Worm (Caenorhabditis elegans) whole organism, L4 larva: Measurements from ENCODE around the gene nhr-198.

Experiments
- F10B5.3 ChIP-seq: sonication (generic microtip); optimal IDR thresholded peaks from 2 replicates; lab custom pipeline; 2016; ENCODE audit warnings: mild to moderate bottlenecking, missing genetic modification characterization, missing compliant biosample characterization
- F49E8.2 ChIP-seq: sonication (generic microtip); optimal IDR thresholded peaks from 2 replicates; lab custom pipeline; 2016; ENCODE audit warnings: missing compliant biosample characterization, mild to moderate bottlenecking, missing genetic modification characterization, borderline replicate concordance
- R02D3.7 ChIP-seq: fragments of 150-350 bp; sonication (generic microtip); optimal IDR thresholded peaks from 3 replicates; lab custom pipeline; 2014; ENCODE audit warnings: missing biosample characterization, missing genetic modification characterization
- ZK546.5 ChIP-seq, 2 experiments: sonication (generic microtip); optimal IDR thresholded peaks; 2 replicates each; lab custom pipeline; 2017; ENCODE audit warnings: missing biosample characterization in 2 of 2, missing genetic modification characterization in 2 of 2
- ceh-82 ChIP-seq: sonication (generic microtip); optimal IDR thresholded peaks from 2 replicates; lab custom pipeline; 2017; ENCODE audit warnings: missing biosample characterization, missing genetic modification characterization
- lir-3 ChIP-seq: sonication (generic microtip); optimal IDR thresholded peaks from 2 replicates; lab custom pipeline; 2016; ENCODE audit warnings: mild to moderate bottlenecking, missing genetic modification characterization, missing compliant biosample characterization
- lsy-2 ChIP-seq, 2 experiments: fragments of 150-350 bp in 1 of 2; sonication (generic microtip) in 1 of 2; optimal IDR thresholded peaks; 2 replicates each; lab custom pipeline; 2014 to 2017; ENCODE audit warnings: missing biosample characterization in 2 of 2, missing genetic modification characterization in 2 of 2
- mdt-29 ChIP-seq: fragments of 200-800 bp; sonication (Bioruptor generic); IDR thresholded peaks from 2 replicates; pipeline ENCODE4 v1.3.6; 2022; ENCODE audit warnings: missing genetic modification reagents, missing genetic modification characterization, missing compliant biosample characterization
- nhr-76 ChIP-seq: fragments of 150-350 bp; optimal IDR thresholded peaks from 2 replicates; lab custom pipeline; 2014; ENCODE audit warnings: missing biosample characterization, missing genetic modification characterization
- pqm-1 ChIP-seq: sonication (generic microtip); optimal IDR thresholded peaks from 2 replicates; lab custom pipeline; 2017; ENCODE audit warnings: missing biosample characterization, missing genetic modification characterization
- skn-1 ChIP-seq: fragments of 150-350 bp; optimal IDR thresholded peaks from 2 replicates; lab custom pipeline; 2014; ENCODE audit warnings: missing biosample characterization, missing genetic modification characterization
- snpc-4 ChIP-seq: fragments of 150-350 bp; optimal IDR thresholded peaks from 2 replicates; lab custom pipeline; 2014; ENCODE audit warnings: missing biosample characterization, missing genetic modification characterization
- zag-1 ChIP-seq: fragments of 150-350 bp; optimal IDR thresholded peaks from 2 replicates; lab custom pipeline; 2014; ENCODE audit warnings: missing biosample characterization, missing genetic modification characterization
- zip-11 ChIP-seq: fragments of 200-800 bp; sonication (Bioruptor generic); IDR thresholded peaks from 2 replicates; pipeline ENCODE4 v1.3.6; 2022; ENCODE audit warnings: missing genetic modification characterization, missing compliant biosample characterization

ce11 chrV:15699799-15700198, 6.0 kb downstream of the nhr-198 start, which contains the start of gene nhr-199:
- no peak for TF ChIP-seq zip-11
- no peak for TF ChIP-seq skn-1 (tag; lab: Kevin White, UChicago)
- TF ChIP-seq lsy-2 (tag; optimal IDR thresholded peaks at IDR 0.05; lab: Kevin White, UChicago) = no peak
- no peak for TF ChIP-seq snpc-4
- no peak for TF ChIP-seq mdt-29 (GFP tag; lab: Robert Waterston, UW)
- TF ChIP-seq lir-3 = no peak
- TF ChIP-seq F49E8.2 (tag; lab: Kevin White, UChicago) = no peak
- no peak for TF ChIP-seq zag-1 (tag; lab: Kevin White, UChicago)
- no peak for TF ChIP-seq ZK546.5 (tag; optimal IDR thresholded peaks at IDR 0.05; lab: Kevin White, UChicago)
- no peak for TF ChIP-seq pqm-1 (tag; lab: Kevin White, UChicago)
- no peak for TF ChIP-seq nhr-76 (tag; lab: Kevin White, UChicago)
- TF ChIP-seq ceh-82 (tag; lab: Kevin White, UChicago) = no peak
- no peak for TF ChIP-seq F10B5.3 (tag; lab: Kevin White, UChicago)
- no peak for TF ChIP-seq R02D3.7 (tag; lab: Kevin White, UChicago)
